Worm (Caenorhabditis elegans) whole organism, L1 larva: ENCODE results near the gene C08E3.14.

Experiments used
- ama-1 ChIP-seq: fragments of 150-350 bp; optimal IDR thresholded peaks from 2 replicates; lab custom pipeline; 2014
- ces-1 ChIP-seq: fragments of 150-350 bp; optimal IDR thresholded peaks from 2 replicates; lab custom pipeline; 2014; ENCODE audit warnings: missing biosample characterization, missing genetic modification reagents, missing genetic modification characterization
- hlh-17 ChIP-seq: fragments of 200-800 bp; sonication (Bioruptor generic); optimal IDR thresholded peaks from 2 replicates; lab custom pipeline; 2018; ENCODE audit warnings: missing genetic modification characterization, mild to moderate bottlenecking, missing compliant biosample characterization, moderate library complexity, borderline replicate concordance
- irx-1 ChIP-seq: sonication (generic microtip); optimal IDR thresholded peaks from 2 replicates; lab custom pipeline; 2016; ENCODE audit warnings: missing genetic modification characterization, missing compliant biosample characterization
- jun-1 ChIP-seq: fragments of 150-350 bp; optimal IDR thresholded peaks from 2 replicates; lab custom pipeline; 2014; ENCODE audit warnings: missing biosample characterization, missing genetic modification reagents, missing genetic modification characterization
- lsy-2 ChIP-seq, 2 experiments: fragments of 150-350 bp; optimal IDR thresholded peaks; 2 replicates each; lab custom pipeline; 2014; ENCODE audit warnings: missing biosample characterization in 2 of 2, missing genetic modification characterization in 2 of 2
- mep-1 ChIP-seq: fragments of 150-350 bp; optimal IDR thresholded peaks from 2 replicates; lab custom pipeline; 2014; ENCODE audit warnings: missing biosample characterization, missing genetic modification characterization
- pqm-1 ChIP-seq: sonication (generic microtip); optimal IDR thresholded peaks from 3 replicates; lab custom pipeline; 2017; ENCODE audit warnings: missing biosample characterization, missing genetic modification characterization
- sptf-1 ChIP-seq: fragments of 150-350 bp; optimal IDR thresholded peaks from 2 replicates; lab custom pipeline; 2014; ENCODE audit warnings: missing biosample characterization, missing genetic modification characterization
- unc-86 ChIP-seq: sonication (generic microtip); optimal IDR thresholded peaks from 2 replicates; lab custom pipeline; 2016; ENCODE audit warnings: missing genetic modification characterization, missing compliant biosample characterization

DNA sequence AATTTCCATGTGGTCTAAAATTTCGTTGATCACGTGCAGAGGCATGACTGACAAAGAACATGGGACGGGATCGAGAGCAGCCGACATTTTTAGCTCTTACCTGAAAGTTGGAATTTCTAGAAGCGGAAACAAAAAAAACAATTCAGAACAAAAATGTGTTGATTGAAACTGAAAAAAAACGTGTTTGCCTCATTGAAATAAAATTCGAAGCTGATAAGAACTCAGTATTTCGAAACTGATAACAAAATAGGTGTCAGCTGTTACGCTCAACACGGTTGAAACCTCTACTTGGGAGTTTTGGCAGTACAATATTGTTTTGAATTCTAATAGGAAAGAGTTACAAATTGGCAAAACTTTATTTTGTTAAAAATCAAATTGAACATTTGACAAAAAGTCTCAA lies 16.9 kb upstream of the C08E3.14 start:
- TF ChIP-seq sptf-1 (tag; lab: Kevin White, UChicago) (no peak), hlh-17 (GFP tag; lab: Kevin White, UChicago) (no peak), jun-1 (tag; lab: Kevin White, UChicago) (no peak), lsy-2 (tag; optimal IDR thresholded peaks at IDR 0.05; lab: Kevin White, UChicago) (no peak), ces-1 (no peak), ama-1 (lab: Kevin White, UChicago) (no peak), irx-1 (no peak), pqm-1 (no peak), mep-1 (tag; lab: Kevin White, UChicago) (no peak), unc-86 (tag; lab: Kevin White, UChicago) (no peak)
